Worm (Caenorhabditis elegans): Measurements from ENCODE around the gene sel-11.

- TF ChIP-seq Y75B8A.6 (GFP tag; IDR thresholded peaks at IDR 0.05) (no peak), unc-39 (tag; optimal IDR thresholded peaks at IDR 0.05) (no peak), lsy-2 (tag; optimal IDR thresholded peaks at IDR 0.05) (no peak), hlh-30 (tag; optimal IDR thresholded peaks at IDR 0.05; ENCODE audit: insufficient read depth) (no peak), mdt-29 (GFP tag; IDR thresholded peaks at IDR 0.05) (no peak), dpl-1 (GFP tag; optimal IDR thresholded peaks at IDR 0.05) (no peak), ceh-44 (GFP tag; IDR thresholded peaks at IDR 0.05) (no peak), nhr-77 (tag; optimal IDR thresholded peaks at IDR 0.05) (no peak), hif-1 (tag; optimal IDR thresholded peaks at IDR 0.05) (no peak)
These were observed 9.4 kb downstream of the sel-11 start, which contains the start of gene F55A11.6 for ce11 chrV:11776538-11776937.

All from whole organism, L4 larva.